Worm (Caenorhabditis elegans): Measurements from ENCODE around the gene lsy-13.

The lsy-13 gene

DNA sequence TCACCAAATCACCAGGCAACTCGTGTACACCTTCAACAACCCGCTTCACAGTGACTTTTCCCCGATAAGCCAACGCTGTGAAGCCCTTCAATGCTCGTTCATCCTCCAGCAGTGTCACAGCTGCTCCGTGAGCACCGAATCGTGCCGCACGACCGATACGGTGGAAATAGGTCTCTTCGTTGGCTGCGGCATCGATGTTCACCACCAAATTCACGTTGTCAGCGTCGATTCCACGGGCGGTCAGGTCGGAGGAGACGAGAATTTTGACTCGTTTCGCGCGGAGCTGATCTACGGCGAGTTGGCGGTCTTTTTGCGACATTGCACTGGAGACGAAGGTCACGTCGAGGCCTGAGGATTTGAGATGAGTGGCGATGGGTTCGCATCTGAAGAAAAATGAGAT is 3.0 kb upstream of the lsy-13 start:
- TF ChIP-seq hmbx-1 (tag; optimal IDR thresholded peaks at IDR 0.05): no peak
- TF ChIP-seq pes-1 (GFP tag; IDR thresholded peaks at IDR 0.05): no peak
- TF ChIP-seq tra-4 (tag; optimal IDR thresholded peaks at IDR 0.05): no peak
- no peak for TF ChIP-seq B0310.2 (tag; optimal IDR thresholded peaks at IDR 0.05)
- no peak for TF ChIP-seq ama-1 (optimal IDR thresholded peaks at IDR 0.05)
- TF ChIP-seq flt-1 (GFP tag; IDR thresholded peaks at IDR 0.05): no peak
- no peak for TF ChIP-seq hnd-1 (tag; optimal IDR thresholded peaks at IDR 0.05)
- TF ChIP-seq tbx-37 (GFP tag; conservative IDR thresholded peaks at IDR 0.05): no peak
- TF ChIP-seq sea-1 (GFP tag; conservative IDR thresholded peaks at IDR 0.05): no peak
- TF ChIP-seq ceh-36 (tag; optimal IDR thresholded peaks at IDR 0.05): no peak
- no peak for TF ChIP-seq F13C5.2 (tag; optimal IDR thresholded peaks at IDR 0.05)
- no peak for TF ChIP-seq ets-7 (tag; optimal IDR thresholded peaks at IDR 0.05)
- no peak for TF ChIP-seq scrt-1 (GFP tag; IDR thresholded peaks at IDR 0.05)
- TF ChIP-seq aly-1 (tag; optimal IDR thresholded peaks at IDR 0.05): no peak
- no peak for TF ChIP-seq hmg-4 (GFP tag; optimal IDR thresholded peaks at IDR 0.05)
- TF ChIP-seq tbx-11 (GFP tag; IDR thresholded peaks at IDR 0.05): no peak
- no peak for TF ChIP-seq ceh-13 (GFP tag; optimal IDR thresholded peaks at IDR 0.05)

DNA sequence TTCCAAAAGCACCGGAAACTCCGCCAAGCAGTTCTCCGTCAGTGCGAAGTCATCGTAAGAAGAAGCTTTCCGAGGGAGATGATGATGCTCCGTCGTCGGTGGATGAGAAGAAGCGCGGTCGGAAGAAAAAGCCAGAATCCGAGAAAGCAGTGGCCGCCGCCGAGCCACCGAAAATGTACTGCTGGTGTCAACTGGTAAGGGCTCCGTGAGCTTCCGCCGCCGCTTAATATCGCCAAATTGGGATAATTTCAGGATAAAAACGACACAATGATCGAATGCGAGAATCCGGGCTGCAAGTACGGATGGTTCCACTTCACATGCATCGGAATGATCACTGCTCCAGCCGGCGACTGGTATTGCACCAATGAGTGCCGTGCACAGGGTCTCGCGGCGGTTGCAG is 1.2 kb downstream of the lsy-13 start:
- TF ChIP-seq tbx-37 (GFP tag; conservative IDR thresholded peaks at IDR 0.05) (no peak), scrt-1 (GFP tag; IDR thresholded peaks at IDR 0.05) (no peak), ceh-13 (GFP tag; optimal IDR thresholded peaks at IDR 0.05) (no peak), hmg-4 (GFP tag; optimal IDR thresholded peaks at IDR 0.05) (no peak), tbx-11 (GFP tag; IDR thresholded peaks at IDR 0.05) (no peak), aly-1 (tag; optimal IDR thresholded peaks at IDR 0.05) (no peak), flt-1 (GFP tag; IDR thresholded peaks at IDR 0.05) (no peak), ets-7 (tag; optimal IDR thresholded peaks at IDR 0.05) (no peak), hnd-1 (tag; optimal IDR thresholded peaks at IDR 0.05) (no peak), pes-1 (GFP tag; IDR thresholded peaks at IDR 0.05) (no peak), tra-4 (tag; optimal IDR thresholded peaks at IDR 0.05) (no peak), hmbx-1 (tag; optimal IDR thresholded peaks at IDR 0.05) (no peak), ama-1 (optimal IDR thresholded peaks at IDR 0.05) (no peak), B0310.2 (tag; optimal IDR thresholded peaks at IDR 0.05) (no peak), F13C5.2 (tag; optimal IDR thresholded peaks at IDR 0.05) (no peak), sea-1 (GFP tag; conservative IDR thresholded peaks at IDR 0.05) (no peak), ceh-36 (tag; optimal IDR thresholded peaks at IDR 0.05) (no peak)

DNA sequence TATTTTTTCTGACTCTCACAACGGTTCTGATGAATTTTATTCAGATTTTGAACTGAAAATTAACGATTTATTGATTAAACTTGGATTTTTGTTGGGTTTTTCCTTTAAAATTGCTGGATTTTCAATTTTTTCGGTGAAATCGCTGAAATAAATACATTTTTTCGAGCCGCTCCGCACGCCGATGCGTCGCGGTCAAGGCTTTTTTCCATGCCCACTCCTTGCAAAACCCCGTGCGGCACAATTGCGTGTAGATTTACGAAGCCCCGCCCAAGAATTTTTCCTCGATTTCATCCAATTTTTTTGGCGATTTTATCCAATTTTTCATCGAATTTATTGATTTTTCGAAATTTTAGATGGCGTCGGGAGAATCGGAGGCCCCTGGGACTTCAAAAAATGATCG is 1.8 kb downstream of the lsy-13 start, which contains the start of gene gtsf-1:
Gene gtsf-1 (plus strand): TSS at position 354 of the 400 bp plus-strand sequence.
- TF ChIP-seq tra-4 (tag; optimal IDR thresholded peaks at IDR 0.05): no peak
- peak; percentile 56 for TF ChIP-seq ceh-36 (tag; optimal IDR thresholded peaks at IDR 0.05)
- TF ChIP-seq hmg-4 (GFP tag; optimal IDR thresholded peaks at IDR 0.05): peak; percentile 39
- TF ChIP-seq scrt-1 (GFP tag; IDR thresholded peaks at IDR 0.05): no peak
- no peak for TF ChIP-seq hmbx-1 (tag; optimal IDR thresholded peaks at IDR 0.05)
- peak; percentile 67 for TF ChIP-seq flt-1 (GFP tag; IDR thresholded peaks at IDR 0.05)
- TF ChIP-seq tbx-11 (GFP tag; IDR thresholded peaks at IDR 0.05): 0 out of 2 replicates have a peak, but pooled peaks have one; percentile 65
- peak; percentile 67 for TF ChIP-seq pes-1 (GFP tag; IDR thresholded peaks at IDR 0.05)
- TF ChIP-seq B0310.2 (tag; optimal IDR thresholded peaks at IDR 0.05): no peak
- no peak for TF ChIP-seq ets-7 (tag; optimal IDR thresholded peaks at IDR 0.05)
- 0 out of 2 replicates have a peak, but pooled peaks have one; percentile 32 for TF ChIP-seq tbx-37 (GFP tag; conservative IDR thresholded peaks at IDR 0.05)
- no peak for TF ChIP-seq ama-1 (optimal IDR thresholded peaks at IDR 0.05)
- no peak for TF ChIP-seq aly-1 (tag; optimal IDR thresholded peaks at IDR 0.05)
- TF ChIP-seq sea-1 (GFP tag; conservative IDR thresholded peaks at IDR 0.05): peak; percentile 61; the same call in 1 of the 2 replicates
- peak; percentile 42 for TF ChIP-seq hnd-1 (tag; optimal IDR thresholded peaks at IDR 0.05)
- peak; percentile 91 for TF ChIP-seq F13C5.2 (tag; optimal IDR thresholded peaks at IDR 0.05)
- TF ChIP-seq ceh-13 (GFP tag; optimal IDR thresholded peaks at IDR 0.05): peak; percentile 29

DNA sequence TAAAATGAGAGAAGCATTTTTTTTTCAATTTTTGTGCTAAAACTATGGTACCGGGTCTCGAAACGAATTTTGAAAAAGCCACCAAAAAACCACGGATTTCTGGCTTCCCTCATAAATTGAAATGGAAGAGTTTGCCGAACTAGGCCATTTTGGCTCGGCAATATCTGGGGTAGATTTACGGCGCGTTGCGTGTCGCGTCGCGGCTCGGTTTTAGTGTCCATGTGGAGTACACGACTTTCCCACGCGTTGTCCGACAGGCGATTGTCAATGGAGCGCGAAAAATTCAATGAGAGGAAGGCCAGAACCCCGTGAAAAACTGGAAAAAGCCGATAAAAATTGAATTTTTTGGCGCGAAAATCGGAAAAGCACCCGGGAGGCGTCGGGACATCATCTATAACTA is 2.8 kb downstream of the lsy-13 start:
- TF ChIP-seq pes-1 (GFP tag; IDR thresholded peaks at IDR 0.05): 0 out of 2 replicates have a peak, but pooled peaks have one; percentile 29

DNA sequence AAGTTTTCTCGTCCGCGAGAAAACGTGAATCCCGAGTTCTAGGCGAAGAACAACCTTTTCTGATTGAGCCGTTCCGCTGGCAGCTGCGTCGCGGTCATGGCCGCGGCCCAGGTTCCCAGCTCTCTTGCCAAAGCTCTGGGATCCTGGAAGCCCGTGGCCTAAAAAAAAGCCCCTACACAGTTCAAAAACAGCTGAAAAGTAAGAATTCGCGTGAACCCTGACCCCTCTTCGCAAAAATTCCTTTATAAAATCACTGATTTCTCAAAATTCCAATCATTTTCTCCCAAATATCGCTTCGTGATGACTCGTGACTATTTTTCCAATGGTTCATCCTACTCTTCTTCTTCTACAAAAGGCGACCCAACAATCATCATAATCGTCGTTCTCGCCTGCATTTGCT is 3.6 kb downstream of the lsy-13 start, which contains the start of gene T06A10.107:
Gene T06A10.107 (plus strand): TSS at position 301 of the 400 bp plus-strand sequence.
- no peak for TF ChIP-seq ceh-13 (GFP tag; optimal IDR thresholded peaks at IDR 0.05)
- no peak for TF ChIP-seq hmbx-1 (tag; optimal IDR thresholded peaks at IDR 0.05)
- TF ChIP-seq F13C5.2 (tag; optimal IDR thresholded peaks at IDR 0.05): no peak
- TF ChIP-seq ets-7 (tag; optimal IDR thresholded peaks at IDR 0.05): no peak
- TF ChIP-seq B0310.2 (tag; optimal IDR thresholded peaks at IDR 0.05): no peak
- no peak for TF ChIP-seq tra-4 (tag; optimal IDR thresholded peaks at IDR 0.05)
- no peak for TF ChIP-seq ama-1 (optimal IDR thresholded peaks at IDR 0.05)
- no peak for TF ChIP-seq tbx-37 (GFP tag; conservative IDR thresholded peaks at IDR 0.05)
- no peak for TF ChIP-seq aly-1 (tag; optimal IDR thresholded peaks at IDR 0.05)
- no peak for TF ChIP-seq scrt-1 (GFP tag; IDR thresholded peaks at IDR 0.05)
- TF ChIP-seq pes-1 (GFP tag; IDR thresholded peaks at IDR 0.05): no peak
- no peak for TF ChIP-seq sea-1 (GFP tag; conservative IDR thresholded peaks at IDR 0.05)
- TF ChIP-seq hnd-1 (tag; optimal IDR thresholded peaks at IDR 0.05): no peak
- TF ChIP-seq hmg-4 (GFP tag; optimal IDR thresholded peaks at IDR 0.05): no peak
- TF ChIP-seq tbx-11 (GFP tag; IDR thresholded peaks at IDR 0.05): no peak
- no peak for TF ChIP-seq flt-1 (GFP tag; IDR thresholded peaks at IDR 0.05)
- TF ChIP-seq ceh-36 (tag; optimal IDR thresholded peaks at IDR 0.05): no peak

DNA sequence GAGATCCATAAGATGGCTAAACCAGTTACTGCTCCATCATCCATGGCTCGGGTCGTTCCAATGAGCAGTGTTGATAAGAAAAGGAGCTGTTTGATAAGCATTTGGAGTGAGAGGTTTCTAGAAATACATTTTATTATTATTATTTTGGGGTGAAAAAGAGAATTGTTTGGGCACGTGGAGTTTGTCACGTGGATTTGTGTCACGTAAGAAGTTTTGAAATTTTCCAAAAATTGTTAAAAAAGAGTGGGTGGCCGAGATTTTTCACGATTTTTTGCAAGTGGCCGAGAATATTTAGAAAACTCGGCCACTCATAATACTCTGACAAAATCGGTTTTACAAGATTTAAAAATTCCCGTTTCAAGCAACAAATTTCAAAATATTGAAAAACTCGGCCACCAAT is 5.2 kb downstream of the lsy-13 start, which contains the start of gene T06A10.106:
Gene T06A10.106 (minus strand): TSS at position 101 of the 400 bp plus-strand sequence.
- TF ChIP-seq scrt-1 (GFP tag; IDR thresholded peaks at IDR 0.05) (no peak), ceh-36 (tag; optimal IDR thresholded peaks at IDR 0.05) (no peak), hmg-4 (GFP tag; optimal IDR thresholded peaks at IDR 0.05) (no peak), aly-1 (tag; optimal IDR thresholded peaks at IDR 0.05) (no peak), ama-1 (optimal IDR thresholded peaks at IDR 0.05) (no peak), B0310.2 (tag; optimal IDR thresholded peaks at IDR 0.05) (no peak), hmbx-1 (tag; optimal IDR thresholded peaks at IDR 0.05) (no peak), sea-1 (GFP tag; conservative IDR thresholded peaks at IDR 0.05) (no peak), ets-7 (tag; optimal IDR thresholded peaks at IDR 0.05) (no peak), tbx-37 (GFP tag; conservative IDR thresholded peaks at IDR 0.05) (no peak), flt-1 (GFP tag; IDR thresholded peaks at IDR 0.05) (no peak), tra-4 (tag; optimal IDR thresholded peaks at IDR 0.05) (no peak), F13C5.2 (tag; optimal IDR thresholded peaks at IDR 0.05) (no peak), hnd-1 (tag; optimal IDR thresholded peaks at IDR 0.05) (no peak), tbx-11 (GFP tag; IDR thresholded peaks at IDR 0.05) (no peak), pes-1 (GFP tag; IDR thresholded peaks at IDR 0.05) (no peak), ceh-13 (GFP tag; optimal IDR thresholded peaks at IDR 0.05) (no peak)

DNA sequence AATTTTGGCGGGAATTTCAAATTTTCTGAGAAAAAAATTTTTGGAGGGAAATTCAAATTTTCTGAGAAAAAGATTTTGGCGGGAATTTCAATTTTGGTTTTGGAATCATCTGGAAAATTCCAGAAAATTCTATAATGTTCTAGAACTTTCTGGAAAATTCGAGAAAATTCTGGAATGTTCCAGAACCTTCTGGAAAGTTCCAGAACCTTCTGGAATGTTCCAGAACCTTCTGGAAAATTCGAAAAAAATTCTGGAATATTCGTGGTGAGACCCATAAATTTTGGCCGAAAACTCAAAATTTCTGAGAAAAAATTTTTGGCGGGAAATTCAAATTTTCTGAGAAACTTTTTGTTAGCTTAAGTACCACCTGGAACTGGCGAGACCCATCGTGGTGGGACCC is 18.7 kb downstream of the lsy-13 start:
- TF ChIP-seq pes-1 (GFP tag; IDR thresholded peaks at IDR 0.05): peak; percentile 53; the same call in 1 of the 2 replicates
- TF ChIP-seq flt-1 (GFP tag; IDR thresholded peaks at IDR 0.05): peak; percentile 47; the same call in 1 of the 2 replicates
